Worm (Caenorhabditis elegans) whole organism, L1 larva: ENCODE data around the gene vps-33.2.

Experiments
- Y116A8C.19 ChIP-seq: sonication (generic microtip); optimal IDR thresholded peaks from 2 replicates; lab custom pipeline; 2016; ENCODE audit warnings: missing compliant biosample characterization, missing genetic modification characterization, borderline replicate concordance
- dpl-1 ChIP-seq, 3 experiments: fragments of 150-350 bp in 2 of 3; sonication (generic microtip) in 1 of 3; optimal IDR thresholded peaks; 2 replicates each; lab custom pipeline; 2014 to 2017; ENCODE audit warnings: missing biosample characterization in 3 of 3, missing genetic modification characterization in 3 of 3, missing genetic modification reagents in 3 of 3
- ets-5 ChIP-seq: fragments of 200-800 bp; sonication (Bioruptor generic); IDR thresholded peaks from 2 replicates; pipeline ENCODE4 v1.3.6; 2022; ENCODE audit warnings: missing genetic modification characterization, missing compliant biosample characterization
- nhr-237 ChIP-seq: fragments of 150-350 bp; optimal IDR thresholded peaks from 2 replicates; lab custom pipeline; 2014; ENCODE audit warnings: missing biosample characterization, missing genetic modification characterization
- nhr-76 ChIP-seq: sonication (generic microtip); optimal IDR thresholded peaks from 2 replicates; lab custom pipeline; 2017; ENCODE audit warnings: missing biosample characterization, missing genetic modification characterization

DNA sequence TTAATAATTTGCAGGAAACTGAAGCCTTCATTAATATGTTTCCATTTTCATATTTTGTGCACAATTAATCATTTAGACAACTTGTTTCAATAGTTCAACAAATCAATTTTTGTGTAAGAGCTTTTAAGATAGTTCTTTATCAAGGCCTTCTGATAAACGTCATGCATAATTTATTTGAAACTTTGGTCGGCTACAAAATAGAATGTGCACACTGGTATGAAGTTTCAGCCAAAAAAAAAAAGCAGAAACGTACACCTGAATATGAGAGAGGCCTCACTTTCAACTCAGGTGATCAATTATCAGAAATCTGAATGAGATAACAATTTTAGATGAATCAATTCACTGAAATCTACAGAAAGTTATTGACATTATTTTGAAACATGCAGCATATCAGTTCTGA is 13.5 kb downstream of the vps-33.2 start:
- TF ChIP-seq nhr-76 (tag; lab: Kevin White, UChicago) (no peak), ets-5 (no peak), nhr-237 (tag; lab: Kevin White, UChicago) (no peak), dpl-1 (GFP tag; optimal IDR thresholded peaks at IDR 0.05; lab: Kevin White, UChicago) (no peak), Y116A8C.19 (tag; lab: Kevin White, UChicago) (no peak)
